Fruit fly (Drosophila melanogaster) whole organism, prepupa: Measurements from ENCODE around the gene CG42404.

Source experiments
- Blimp-1 ChIP-seq: fragments of 200-800 bp; sonication (Bioruptor generic); optimal IDR thresholded peaks from 3 replicates; lab custom pipeline; 2017; ENCODE audit warnings: missing biosample characterization, missing genetic modification characterization, mild to moderate bottlenecking, moderate library complexity, missing genetic modification reagents
- CG6276 ChIP-seq: fragments of 200-800 bp; sonication (Bioruptor generic); optimal IDR thresholded peaks from 2 replicates; lab custom pipeline; 2017; ENCODE audit warnings: missing biosample characterization, mild to moderate bottlenecking, missing genetic modification characterization
- CG8319 ChIP-seq: fragments of 200-800 bp; sonication (Bioruptor generic); optimal IDR thresholded peaks from 3 replicates; lab custom pipeline; 2016; ENCODE audit warnings: missing biosample characterization, missing genetic modification characterization
- Met ChIP-seq: fragments of 200-800 bp; sonication (Bioruptor generic); optimal IDR thresholded peaks from 3 replicates; lab custom pipeline; 2016; ENCODE audit warnings: missing biosample characterization, missing genetic modification characterization
- OdsH ChIP-seq: fragments of 200-800 bp; sonication (Bioruptor generic); optimal IDR thresholded peaks from 3 replicates; lab custom pipeline; 2016; ENCODE audit warnings: missing biosample characterization, missing genetic modification characterization
- Sox14 ChIP-seq: fragments of 200-800 bp; sonication (Bioruptor generic); optimal IDR thresholded peaks from 3 replicates; lab custom pipeline; 2016; ENCODE audit warnings: missing biosample characterization, missing genetic modification characterization
- achi ChIP-seq: fragments of 200-800 bp; sonication (Bioruptor generic); optimal IDR thresholded peaks from 3 replicates; lab custom pipeline; 2016; ENCODE audit warnings: missing biosample characterization, missing genetic modification characterization
- fd85E ChIP-seq: fragments of 200-800 bp; sonication (Bioruptor generic); optimal IDR thresholded peaks from 3 replicates; lab custom pipeline; 2016; ENCODE audit warnings: missing biosample characterization, missing genetic modification characterization

dm6 chr3R:15229329-15229876, 20.5 kb upstream of the CG42404 start, which contains the start of the genes Art3 and mRpS10:
- TF ChIP-seq fd85E: peak; percentile 98
- TF ChIP-seq Sox14 (GFP tag; lab: Kevin White, UChicago): peak; percentile 100
- peak; percentile 100 for TF ChIP-seq Met (GFP tag; lab: Kevin White, UChicago)
- TF ChIP-seq achi: peak; percentile 99
- peak; percentile 100 for TF ChIP-seq OdsH
- peak; percentile 99 for TF ChIP-seq CG6276 (GFP tag; lab: Kevin White, UChicago)
- TF ChIP-seq CG8319 (GFP tag; lab: Kevin White, UChicago): peak; percentile 100
- peak; percentile 98 for TF ChIP-seq Blimp-1
